Fruit fly (Drosophila melanogaster) whole organism: ENCODE results near the gene Tg.
"Not testable (repeated sequence)": the region's sequence is repeated elsewhere in the genome, so short reads cannot be mapped to it uniquely, and the experiment has no call there.

Source experiments
- CG8478 ChIP-seq: fragments of >200 bp; optimal IDR thresholded peaks from 2 replicates; lab custom pipeline; 2018; ENCODE audit warnings: inconsistent platforms
- Dll ChIP-seq: fragments of >200 bp; optimal IDR thresholded peaks from 2 replicates; lab custom pipeline; 2017
- EcR ChIP-seq, 2 experiments: fragments of >200 bp; optimal IDR thresholded peaks; 2 replicates each; lab custom pipeline; 2017; ENCODE audit warnings: missing biosample characterization in 2 of 2, missing genetic modification characterization in 2 of 2, missing genetic modification reagents in 2 of 2
- pan ChIP-seq: fragments of >200 bp; optimal IDR thresholded peaks from 2 replicates; lab custom pipeline; 2017
- psq ChIP-seq: fragments of >200 bp; optimal IDR thresholded peaks from 2 replicates; lab custom pipeline; 2017
- usp ChIP-seq: fragments of >200 bp; optimal IDR thresholded peaks from 2 replicates; lab custom pipeline; 2017; ENCODE audit warnings: missing biosample characterization, missing genetic modification characterization, mixed read lengths

Tg gene

dm6 chr2L:7973470-7974207 is 37.6 kb upstream of the Tg start:
- TF ChIP-seq psq (lab: Kevin White, UChicago) (no peak), pan (lab: Kevin White, UChicago) (peak; percentile 95), usp (GFP tag; lab: Kevin White, UChicago) (no peak), EcR (GFP tag; optimal IDR thresholded peaks at IDR 0.05; lab: Kevin White, UChicago) (no peak), Dll (lab: Kevin White, UChicago) (peak; percentile 3), CG8478 (lab: Kevin White, UChicago) (no peak)

- TF ChIP-seq CG8478 (lab: Kevin White, UChicago) (no peak), pan (lab: Kevin White, UChicago) (peak; percentile 56)
Measured at dm6 chr2L:7976738-7977137, 34.5 kb upstream of the Tg start.

dm6 chr2L:7983646-7984045 is 27.6 kb upstream of the Tg start, which contains the start of gene CG7231:
TSS of gene CG7231 (plus strand) at chr2L:7983946.
- TF ChIP-seq pan, psq, Dll (lab: Kevin White, UChicago): not testable (repeated sequence)

dm6 chr2L:7984059-7984800 is 27.0 kb upstream of the Tg start, which contains the start of gene Snoo:
TSS of gene Snoo (minus strand) at chr2L:7984196.
- TF ChIP-seq Dll (lab: Kevin White, UChicago) (no peak), pan (lab: Kevin White, UChicago) (no peak), psq (lab: Kevin White, UChicago) (no peak), usp (GFP tag; lab: Kevin White, UChicago) (no peak), EcR (GFP tag; optimal IDR thresholded peaks at IDR 0.05; lab: Kevin White, UChicago) (no peak), CG8478 (lab: Kevin White, UChicago) (no peak)

dm6 chr2L:7984889-7985514 is 26.2 kb upstream of the Tg start:
- TF ChIP-seq CG8478 (lab: Kevin White, UChicago) (no peak), psq (lab: Kevin White, UChicago) (no peak), usp (GFP tag; lab: Kevin White, UChicago) (no peak), EcR (GFP tag; optimal IDR thresholded peaks at IDR 0.05; lab: Kevin White, UChicago) (no peak), pan (lab: Kevin White, UChicago) (no peak), Dll (lab: Kevin White, UChicago) (no peak)

dm6 chr2L:7986210-7986609 is 25.0 kb upstream of the Tg start:
- no peak for TF ChIP-seq EcR (GFP tag; optimal IDR thresholded peaks at IDR 0.05; lab: Kevin White, UChicago)
- TF ChIP-seq CG8478 (lab: Kevin White, UChicago) = no peak
- no peak for TF ChIP-seq Dll (lab: Kevin White, UChicago)
- TF ChIP-seq usp (GFP tag; lab: Kevin White, UChicago) = no peak
- no peak for TF ChIP-seq psq (lab: Kevin White, UChicago)
- TF ChIP-seq pan (lab: Kevin White, UChicago) = no peak

- TF ChIP-seq psq (lab: Kevin White, UChicago) (no peak), pan (lab: Kevin White, UChicago) (no peak), EcR (GFP tag; optimal IDR thresholded peaks at IDR 0.05; lab: Kevin White, UChicago) (no peak)
Measured at dm6 chr2L:7989868-7990267, 21.3 kb upstream of the Tg start.

- no peak for TF ChIP-seq CG8478 (lab: Kevin White, UChicago)
Measured at dm6 chr2L:7990720-7991119, 20.5 kb upstream of the Tg start.

dm6 chr2L:7991391-7991876 is 19.8 kb upstream of the Tg start:
- TF ChIP-seq EcR (GFP tag; optimal IDR thresholded peaks at IDR 0.05; lab: Kevin White, UChicago) (no peak), Dll (lab: Kevin White, UChicago) (peak; percentile 93), CG8478 (lab: Kevin White, UChicago) (no peak), usp (GFP tag; lab: Kevin White, UChicago) (no peak), pan (lab: Kevin White, UChicago) (no peak), psq (lab: Kevin White, UChicago) (no peak)

- TF ChIP-seq usp (GFP tag; lab: Kevin White, UChicago) = no peak
- TF ChIP-seq EcR (GFP tag; optimal IDR thresholded peaks at IDR 0.05; lab: Kevin White, UChicago) = no peak
- no peak for TF ChIP-seq CG8478 (lab: Kevin White, UChicago)
- no peak for TF ChIP-seq Dll (lab: Kevin White, UChicago)
- TF ChIP-seq pan (lab: Kevin White, UChicago) = no peak
- TF ChIP-seq psq (lab: Kevin White, UChicago) = no peak
Measured at dm6 chr2L:7991951-7992350, 19.3 kb upstream of the Tg start.

- TF ChIP-seq usp (GFP tag; lab: Kevin White, UChicago) (no peak), Dll (lab: Kevin White, UChicago) (no peak), CG8478 (lab: Kevin White, UChicago) (no peak), psq (lab: Kevin White, UChicago) (no peak), EcR (GFP tag; optimal IDR thresholded peaks at IDR 0.05; lab: Kevin White, UChicago) (no peak), pan (lab: Kevin White, UChicago) (no peak)
Measured at dm6 chr2L:7992654-7993053, 18.6 kb upstream of the Tg start.
